Worm (Caenorhabditis elegans) whole organism, late embryonic: Measurements from ENCODE around the gene rab-7.

Experiments used
- C38D4.7 ChIP-seq: fragments of 200-800 bp; sonication (Bioruptor generic); optimal IDR thresholded peaks from 2 replicates; lab custom pipeline; 2018; ENCODE audit warnings: mild to moderate bottlenecking, missing genetic modification characterization, moderate library complexity, missing compliant biosample characterization
- K09A11.1 ChIP-seq: sonication (generic microtip); optimal IDR thresholded peaks from 2 replicates; lab custom pipeline; 2017; ENCODE audit warnings: antibody characterized with exemption, mild to moderate bottlenecking, missing genetic modification characterization, missing compliant biosample characterization; ENCODE audit not compliant: insufficient read depth
- Y22D7AL.16 ChIP-seq: sonication (generic microtip); optimal IDR thresholded peaks from 2 replicates; lab custom pipeline; 2016; ENCODE audit warnings: missing genetic modification characterization, missing compliant biosample characterization
- ceh-18 ChIP-seq: sonication (generic microtip); optimal IDR thresholded peaks from 2 replicates; lab custom pipeline; 2016; ENCODE audit warnings: missing genetic modification characterization, missing compliant biosample characterization
- ceh-30 ChIP-seq: fragments of 150-350 bp; optimal IDR thresholded peaks from 2 replicates; lab custom pipeline; 2014; ENCODE audit warnings: missing biosample characterization, missing genetic modification characterization
- ceh-34 ChIP-seq: sonication (generic microtip); optimal IDR thresholded peaks from 2 replicates; lab custom pipeline; 2016; ENCODE audit warnings: mild to moderate bottlenecking, missing genetic modification characterization, missing compliant biosample characterization
- ceh-48 ChIP-seq: sonication (generic microtip); optimal IDR thresholded peaks from 2 replicates; lab custom pipeline; 2016; ENCODE audit warnings: missing genetic modification characterization, inconsistent platforms, missing compliant biosample characterization
- dve-1 ChIP-seq: sonication (generic microtip); optimal IDR thresholded peaks from 2 replicates; lab custom pipeline; 2017; ENCODE audit warnings: antibody characterized with exemption, mild to moderate bottlenecking, missing genetic modification characterization, missing compliant biosample characterization
- elt-2 ChIP-seq: sonication (generic microtip); optimal IDR thresholded peaks from 2 replicates; lab custom pipeline; 2016; ENCODE audit warnings: missing genetic modification reagents, missing genetic modification characterization, missing compliant biosample characterization
- ets-4 ChIP-seq: sonication (generic microtip); optimal IDR thresholded peaks from 2 replicates; lab custom pipeline; 2016; ENCODE audit warnings: missing genetic modification characterization, missing compliant biosample characterization
- fkh-10 ChIP-seq: fragments of 150-350 bp; optimal IDR thresholded peaks from 2 replicates; lab custom pipeline; 2014; ENCODE audit warnings: missing biosample characterization, missing genetic modification reagents, missing genetic modification characterization
- fkh-6 ChIP-seq: sonication (generic microtip); optimal IDR thresholded peaks from 2 replicates; lab custom pipeline; 2016; ENCODE audit warnings: missing genetic modification characterization, missing compliant biosample characterization
- hlh-15 ChIP-seq: sonication (generic microtip); optimal IDR thresholded peaks from 2 replicates; lab custom pipeline; 2016; ENCODE audit warnings: missing genetic modification characterization, missing compliant biosample characterization
- hlh-30 ChIP-seq: sonication (generic microtip); optimal IDR thresholded peaks from 2 replicates; lab custom pipeline; 2017; ENCODE audit warnings: antibody characterized with exemption, missing genetic modification characterization, missing compliant biosample characterization; ENCODE audit not compliant: insufficient read depth
- lin-11 ChIP-seq: fragments of 200-800 bp; sonication (Bioruptor generic); optimal IDR thresholded peaks from 2 replicates; lab custom pipeline; 2018; ENCODE audit warnings: mild to moderate bottlenecking, missing genetic modification characterization, missing compliant biosample characterization
- mec-3 ChIP-seq: sonication (generic microtip); optimal IDR thresholded peaks from 2 replicates; lab custom pipeline; 2016; ENCODE audit warnings: borderline replicate concordance, missing genetic modification characterization, missing compliant biosample characterization
- nhr-11 ChIP-seq: fragments of 150-350 bp; optimal IDR thresholded peaks from 2 replicates; lab custom pipeline; 2014; ENCODE audit warnings: missing biosample characterization, missing genetic modification characterization
- nhr-232 ChIP-seq: sonication (generic microtip); optimal IDR thresholded peaks from 2 replicates; lab custom pipeline; 2016; ENCODE audit warnings: missing genetic modification characterization, missing compliant biosample characterization
- npax-4 ChIP-seq: sonication (generic microtip); optimal IDR thresholded peaks from 2 replicates; lab custom pipeline; 2016; ENCODE audit warnings: missing genetic modification characterization, missing compliant biosample characterization
- pag-3 ChIP-seq: sonication (generic microtip); optimal IDR thresholded peaks from 2 replicates; lab custom pipeline; 2016; ENCODE audit warnings: missing compliant biosample characterization, missing genetic modification characterization, borderline replicate concordance
- pqm-1 ChIP-seq: sonication (generic microtip); optimal IDR thresholded peaks from 2 replicates; lab custom pipeline; 2016; ENCODE audit warnings: missing genetic modification characterization, missing compliant biosample characterization
- pros-1 ChIP-seq: fragments of 150-350 bp; optimal IDR thresholded peaks from 2 replicates; lab custom pipeline; 2014; ENCODE audit warnings: missing biosample characterization, missing genetic modification reagents, missing genetic modification characterization
- ref-2 ChIP-seq: sonication (generic microtip); optimal IDR thresholded peaks from 2 replicates; lab custom pipeline; 2016; ENCODE audit warnings: missing genetic modification characterization, missing compliant biosample characterization
- syd-9 ChIP-seq: sonication (generic microtip); optimal IDR thresholded peaks from 2 replicates; lab custom pipeline; 2016; ENCODE audit warnings: mild to moderate bottlenecking, missing genetic modification characterization, moderate library complexity, missing compliant biosample characterization
- tbx-2 ChIP-seq: sonication (generic microtip); optimal IDR thresholded peaks from 2 replicates; lab custom pipeline; 2016; ENCODE audit warnings: missing genetic modification characterization, missing compliant biosample characterization
- ttx-3 ChIP-seq: sonication (generic microtip); optimal IDR thresholded peaks from 2 replicates; lab custom pipeline; 2016; ENCODE audit warnings: missing genetic modification reagents, missing genetic modification characterization, missing compliant biosample characterization
- unc-42 ChIP-seq: sonication (generic microtip); optimal IDR thresholded peaks from 2 replicates; lab custom pipeline; 2016; ENCODE audit warnings: missing genotype, missing genetic modification characterization, missing compliant biosample characterization
- unc-55 ChIP-seq: sonication (generic microtip); optimal IDR thresholded peaks from 2 replicates; lab custom pipeline; 2017; ENCODE audit warnings: missing biosample characterization, missing genetic modification reagents, missing genetic modification characterization
- unc-86 ChIP-seq: sonication (generic microtip); optimal IDR thresholded peaks from 2 replicates; lab custom pipeline; 2016; ENCODE audit warnings: missing genetic modification characterization, missing compliant biosample characterization

rab-7 gene

ce11 chrII:11935266-11935665, 31.5 kb downstream of the rab-7 start, which contains the start of gene lin-29:
Gene lin-29 (minus strand): TSS chrII:11935343.
- TF ChIP-seq npax-4 (no peak), tbx-2 (no peak), ceh-18 (tag; lab: Kevin White, UChicago) (no peak), lin-11 (no peak), hlh-15 (no peak), ref-2 (tag; lab: Kevin White, UChicago) (no peak), nhr-232 (tag; lab: Kevin White, UChicago) (no peak)

- TF ChIP-seq unc-42 (tag; lab: Kevin White, UChicago): no peak
- peak; percentile 56 for TF ChIP-seq dve-1 (tag; lab: Kevin White, UChicago)
- no peak for TF ChIP-seq hlh-30 (tag; lab: Kevin White, UChicago)
- TF ChIP-seq nhr-11 (tag; lab: Kevin White, UChicago): no peak
- no peak for TF ChIP-seq ets-4
Measured at ce11 chrII:11930132-11930531, 36.6 kb downstream of the rab-7 start.

ce11 chrII:11928752-11929151, 38.0 kb downstream of the rab-7 start:
- TF ChIP-seq Y22D7AL.16 (tag; lab: Kevin White, UChicago): no peak

- TF ChIP-seq Y22D7AL.16 (tag; lab: Kevin White, UChicago): no peak
- TF ChIP-seq C38D4.7: no peak
- TF ChIP-seq mec-3 (tag; lab: Kevin White, UChicago): no peak
- TF ChIP-seq K09A11.1 (tag; lab: Kevin White, UChicago): no peak
- no peak for TF ChIP-seq ceh-30 (tag; lab: Kevin White, UChicago)
- TF ChIP-seq fkh-10 (GFP tag; lab: Kevin White, UChicago): no peak
- TF ChIP-seq pag-3: no peak
Measured at ce11 chrII:11926501-11926900, 40.2 kb downstream of the rab-7 start.

- no peak for TF ChIP-seq C38D4.7
- no peak for TF ChIP-seq syd-9 (tag; lab: Kevin White, UChicago)
- TF ChIP-seq pqm-1 (tag; lab: Kevin White, UChicago): no peak
- TF ChIP-seq mec-3 (tag; lab: Kevin White, UChicago): no peak
Measured at ce11 chrII:11925203-11925602, 41.5 kb downstream of the rab-7 start.

- peak; percentile 47 for TF ChIP-seq hlh-30 (tag; lab: Kevin White, UChicago)
- TF ChIP-seq dve-1 (tag; lab: Kevin White, UChicago): peak; percentile 29
- no peak for TF ChIP-seq syd-9 (tag; lab: Kevin White, UChicago)
Measured at ce11 chrII:11923620-11924298, 43.0 kb downstream of the rab-7 start.

ce11 chrII:11922757-11923538, 43.8 kb downstream of the rab-7 start:
- TF ChIP-seq dve-1 (tag; lab: Kevin White, UChicago) (peak; percentile 14), mec-3 (tag; lab: Kevin White, UChicago) (no peak), unc-86 (tag; lab: Kevin White, UChicago) (no peak), elt-2 (tag; lab: Kevin White, UChicago) (no peak), pros-1 (tag; lab: Kevin White, UChicago) (no peak), ets-4 (no peak), unc-55 (GFP tag; lab: Kevin White, UChicago) (no peak), ceh-34 (tag; lab: Kevin White, UChicago) (peak; percentile 1), ceh-48 (tag; lab: Kevin White, UChicago) (no peak), K09A11.1 (tag; lab: Kevin White, UChicago) (no peak), ttx-3 (no peak), fkh-6 (tag; lab: Kevin White, UChicago) (no peak)
